Fruit fly (Drosophila melanogaster): ENCODE results near the gene CG32563.
A peak's percentile ranks its signal among the peaks of the same experiment; 100 is the strongest.

CG32563 gene

dm6 chrX:17170484-17170944, 37.7 kb upstream of the CG32563 start (continued):
- TF ChIP-seq CG17612 (GFP tag; IDR thresholded peaks at IDR 0.05): no peak
- peak; percentile 36 for TF ChIP-seq CG13775 (GFP tag; optimal IDR thresholded peaks at IDR 0.05)
- no peak for TF ChIP-seq CG15696 (tag; optimal IDR thresholded peaks at IDR 0.05)
- TF ChIP-seq CG10267 (tag; optimal IDR thresholded peaks at IDR 0.05): peak; percentile 21
- TF ChIP-seq E2f1 (GFP tag; IDR thresholded peaks at IDR 0.05): 0 out of 2 replicates have a peak, but pooled peaks have one; percentile 32
- TF ChIP-seq gcm (GFP tag; optimal IDR thresholded peaks at IDR 0.05): no peak
- TF ChIP-seq Aef1 (GFP tag; IDR thresholded peaks at IDR 0.05): peak; percentile 37; the same call in 1 of the 3 replicates
- no peak for TF ChIP-seq CG9215 (GFP tag; IDR thresholded peaks at IDR 0.05)
- peak; percentile 58; the same call in 1 of the 2 replicates for TF ChIP-seq vvl (GFP tag; IDR thresholded peaks at IDR 0.05)
- no peak for TF ChIP-seq Tbp (GFP tag; optimal IDR thresholded peaks at IDR 0.05)
- peak; percentile 40 for TF ChIP-seq CG13894 (tag; optimal IDR thresholded peaks at IDR 0.05)
- TF ChIP-seq Rx (GFP tag; IDR thresholded peaks at IDR 0.05): no peak
- 0 out of 2 replicates have a peak, but pooled peaks have one; percentile 16 for TF ChIP-seq rib (GFP tag; IDR thresholded peaks at IDR 0.05)
- TF ChIP-seq Dek (tag; optimal IDR thresholded peaks at IDR 0.05): peak; percentile 47
- 0 out of 3 replicates have a peak, but pooled peaks have one; percentile 22 for TF ChIP-seq Optix (GFP tag; IDR thresholded peaks at IDR 0.05)
- TF ChIP-seq ab (GFP tag; optimal IDR thresholded peaks at IDR 0.05): no peak
- peak; percentile 42; the same call in 1 of the 2 replicates for TF ChIP-seq ranshi (GFP tag; IDR thresholded peaks at IDR 0.05)
- TF ChIP-seq CG17385 (GFP tag; optimal IDR thresholded peaks at IDR 0.05): peak; percentile 56
- TF ChIP-seq CG15479 (GFP tag; optimal IDR thresholded peaks at IDR 0.05): peak; percentile 70
- no peak for TF ChIP-seq pan (optimal IDR thresholded peaks at IDR 0.05)
- TF ChIP-seq pan (GFP tag; optimal IDR thresholded peaks at IDR 0.05 in 1 of 2, IDR thresholded peaks at IDR 0.05 in 1 of 2): peak in 1 of 2 experiments; percentile 67
- no peak for TF ChIP-seq Eip74EF (GFP tag; optimal IDR thresholded peaks at IDR 0.05)
- peak; percentile 29 for TF ChIP-seq BtbVII (GFP tag; optimal IDR thresholded peaks at IDR 0.05)
- TF ChIP-seq bsh (GFP tag; optimal IDR thresholded peaks at IDR 0.05): peak in 1 of 2 experiments; percentile 66
- peak; percentile 71 for TF ChIP-seq Rfx (GFP tag; IDR thresholded peaks at IDR 0.05)
- no peak for TF ChIP-seq nau (GFP tag; optimal IDR thresholded peaks at IDR 0.05)
- TF ChIP-seq CG14965 (GFP tag; optimal IDR thresholded peaks at IDR 0.05; ENCODE audit: borderline replicate concordance): no peak
- TF ChIP-seq zen (tag; optimal IDR thresholded peaks at IDR 0.05): peak; percentile 22
- peak; percentile 50 for TF ChIP-seq dmrt99B (tag; optimal IDR thresholded peaks at IDR 0.05)
- TF ChIP-seq CG1529 (GFP tag; optimal IDR thresholded peaks at IDR 0.05): no peak
- TF ChIP-seq Nf-YC (tag; optimal IDR thresholded peaks at IDR 0.05): peak; percentile 41
- peak; percentile 38 for TF ChIP-seq Sox102F (GFP tag; optimal IDR thresholded peaks at IDR 0.05)

DNA sequence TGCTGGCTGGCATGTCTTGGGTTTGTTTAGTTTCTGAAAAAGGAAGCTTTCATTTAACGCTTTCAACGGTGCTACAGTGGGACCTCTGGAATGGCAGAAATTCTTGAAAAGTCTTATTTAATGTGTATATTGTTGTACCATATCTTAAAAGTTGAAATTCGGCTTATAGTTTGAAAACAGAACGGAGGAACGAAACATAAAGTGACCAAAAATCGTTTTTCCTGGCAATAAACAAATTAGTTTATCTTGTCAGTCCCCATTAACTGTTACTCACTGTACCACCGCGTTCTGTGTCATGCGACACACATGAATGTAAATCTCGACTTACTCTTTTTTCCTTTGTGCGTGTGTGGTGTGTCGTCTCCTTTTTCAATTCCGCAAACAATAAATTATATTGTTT, 36.1 kb upstream of the CG32563 start:
- TF ChIP-seq grau (tag; optimal IDR thresholded peaks at IDR 0.05) (peak; percentile 64), Med (GFP tag) (peak; percentile 70), sens (GFP tag) (peak; percentile 29), Blimp-1 (GFP tag; optimal IDR thresholded peaks at IDR 0.05) (no peak), Ets65A (GFP tag) (peak; percentile 87), row (GFP tag; IDR thresholded peaks at IDR 0.05) (peak; percentile 25; the same call in 1 of the 3 replicates), Poxn (GFP tag; IDR thresholded peaks at IDR 0.05) (no peak)
